Fruit fly (Drosophila melanogaster): ENCODE measurements around the gene Atg18a.
A peak's percentile ranks its signal among the peaks of the same experiment; 100 is the strongest.

Gene Atg18a

dm6 chr3L:8185263-8186227 is 1.1 kb upstream of the Atg18a start (continued):
- TF ChIP-seq Taf1 (GFP tag; IDR thresholded peaks at IDR 0.05) (0 out of 2 replicates have a peak, but pooled peaks have one; percentile 38), lov (optimal IDR thresholded peaks at IDR 0.05) (no peak), lov (GFP tag; IDR thresholded peaks at IDR 0.05) (no peak), YL-1 (GFP tag; optimal IDR thresholded peaks at IDR 0.05) (no peak), CG10321 (GFP tag; IDR thresholded peaks at IDR 0.05) (no peak), CG14860 (GFP tag; IDR thresholded peaks at IDR 0.05; ENCODE audit: partially characterized antibody) (no peak), B-H1 (GFP tag; IDR thresholded peaks at IDR 0.05) (no peak; the same call in 2 of the 3 replicates), CG6175 (GFP tag; IDR thresholded peaks at IDR 0.05) (0 out of 3 replicates have a peak, but pooled peaks have one; percentile 44), slou (GFP tag; optimal IDR thresholded peaks at IDR 0.05) (no peak), ATbp (GFP tag; optimal IDR thresholded peaks at IDR 0.05) (peak; percentile 26), sqz (GFP tag; optimal IDR thresholded peaks at IDR 0.05) (no peak), klu (GFP tag; IDR thresholded peaks at IDR 0.05) (0 out of 2 replicates have a peak, but pooled peaks have one; percentile 13), CG4854 (GFP tag; optimal IDR thresholded peaks at IDR 0.05) (no peak), CG15073 (GFP tag; optimal IDR thresholded peaks at IDR 0.05) (no peak), peb (GFP tag; IDR thresholded peaks at IDR 0.05) (peak; percentile 14; the same call in 1 of the 2 replicates), Neu2 (GFP tag; optimal IDR thresholded peaks at IDR 0.05; ENCODE audit: borderline replicate concordance) (no peak), Gsc (GFP tag; IDR thresholded peaks at IDR 0.05) (peak; percentile 30; the same call in 1 of the 2 replicates), Doc2 (GFP tag; IDR thresholded peaks at IDR 0.05) (0 out of 2 replicates have a peak, but pooled peaks have one; percentile 32), CG18011 (GFP tag; optimal IDR thresholded peaks at IDR 0.05) (peak; percentile 26), Trl (optimal IDR thresholded peaks at IDR 0.05) (no peak), Trl (GFP tag; optimal IDR thresholded peaks at IDR 0.05) (no peak), esg (GFP tag; conservative IDR thresholded peaks at IDR 0.05) (peak; percentile 36), prd (optimal IDR thresholded peaks at IDR 0.05) (no peak), prd (GFP tag; IDR thresholded peaks at IDR 0.05) (peak; percentile 60), da (GFP tag; optimal IDR thresholded peaks at IDR 0.05) (no peak), CG17359 (tag; optimal IDR thresholded peaks at IDR 0.05) (peak; percentile 43), CG10565 (GFP tag; optimal IDR thresholded peaks at IDR 0.05) (no peak), Med (GFP tag) (peak; percentile 84), CG8290 (GFP tag; optimal IDR thresholded peaks at IDR 0.05) (no peak), CG8290 (tag; optimal IDR thresholded peaks at IDR 0.05) (peak in 1 of 2 experiments; percentile 61), al (GFP tag; IDR thresholded peaks at IDR 0.05) (no peak; the same call in 1 of the 2 replicates), CG8281 (tag; optimal IDR thresholded peaks at IDR 0.05) (no peak), exex (tag; optimal IDR thresholded peaks at IDR 0.05) (peak; percentile 80), ind (GFP tag; optimal IDR thresholded peaks at IDR 0.05) (peak; percentile 51), maf-S (GFP tag; optimal IDR thresholded peaks at IDR 0.05) (peak; percentile 23), Xbp1 (GFP tag; optimal IDR thresholded peaks at IDR 0.05) (peak; percentile 56), Ravus (GFP tag; IDR thresholded peaks at IDR 0.05) (no peak), CG6854 (GFP tag; optimal IDR thresholded peaks at IDR 0.05) (peak; percentile 38), onecut (GFP tag; IDR thresholded peaks at IDR 0.05) (no peak), CG8359 (GFP tag; optimal IDR thresholded peaks at IDR 0.05; ENCODE audit: borderline replicate concordance) (no peak), CG15269 (tag; optimal IDR thresholded peaks at IDR 0.05) (peak; percentile 58), HmgD (GFP tag; optimal IDR thresholded peaks at IDR 0.05) (peak; percentile 49), Six4 (GFP tag; optimal IDR thresholded peaks at IDR 0.05) (no peak), nerfin-2 (GFP tag; IDR thresholded peaks at IDR 0.05; ENCODE audit: partially characterized antibody) (no peak), bab2 (GFP tag; optimal IDR thresholded peaks at IDR 0.05) (peak; percentile 37), otp (GFP tag; IDR thresholded peaks at IDR 0.05) (peak; percentile 3; the same call in 1 of the 3 replicates), CoRest (tag; optimal IDR thresholded peaks at IDR 0.05) (peak; percentile 59), CG32767 (GFP tag; IDR thresholded peaks at IDR 0.05) (no peak), CG10979 (tag; optimal IDR thresholded peaks at IDR 0.05) (peak; percentile 42)

Data from whole organism, embryonic.